Worm (Caenorhabditis elegans) whole organism, L3 larva: Measurements from ENCODE around the gene txbp-3.
A peak's percentile ranks its signal among the peaks of the same experiment; 100 is the strongest.

Source experiments
- R02D3.7 ChIP-seq: fragments of 150-350 bp; optimal IDR thresholded peaks from 2 replicates; lab custom pipeline; 2014; ENCODE audit warnings: missing biosample characterization, missing genetic modification characterization
- aly-2 ChIP-seq: fragments of 150-350 bp; optimal IDR thresholded peaks from 2 replicates; lab custom pipeline; 2014; ENCODE audit warnings: missing biosample characterization, missing genetic modification characterization
- ceh-16 ChIP-seq: sonication (generic microtip); optimal IDR thresholded peaks from 2 replicates; lab custom pipeline; 2017; ENCODE audit warnings: missing biosample characterization, missing genetic modification characterization
- ceh-28 ChIP-seq: fragments of 150-350 bp; optimal IDR thresholded peaks from 2 replicates; lab custom pipeline; 2014; ENCODE audit warnings: missing biosample characterization, missing genetic modification reagents, missing genetic modification characterization
- daf-12 ChIP-seq: fragments of 150-350 bp; optimal IDR thresholded peaks from 2 replicates; lab custom pipeline; 2014; ENCODE audit warnings: missing biosample characterization, missing genetic modification reagents, missing genetic modification characterization
- egl-5 ChIP-seq: fragments of 150-350 bp; optimal IDR thresholded peaks from 2 replicates; lab custom pipeline; 2017; ENCODE audit warnings: missing biosample characterization, missing genetic modification reagents, missing genetic modification characterization, inconsistent platforms
- elt-2 ChIP-seq: sonication (generic microtip); optimal IDR thresholded peaks from 2 replicates; lab custom pipeline; 2016; ENCODE audit warnings: missing genetic modification reagents, mild to moderate bottlenecking, missing genetic modification characterization, missing compliant biosample characterization
- fkh-2 ChIP-seq: fragments of 150-350 bp; optimal IDR thresholded peaks from 2 replicates; lab custom pipeline; 2014; ENCODE audit warnings: missing biosample characterization, missing genetic modification reagents, missing genetic modification characterization
- hmg-11 ChIP-seq: sonication (generic microtip); optimal IDR thresholded peaks from 2 replicates; lab custom pipeline; 2016; ENCODE audit warnings: missing genetic modification characterization, missing compliant biosample characterization
- lin-15B ChIP-seq: fragments of 150-350 bp; optimal IDR thresholded peaks from 2 replicates; lab custom pipeline; 2014; ENCODE audit warnings: missing biosample characterization, missing genetic modification characterization
- mdl-1 ChIP-seq: fragments of 150-350 bp; optimal IDR thresholded peaks from 2 replicates; lab custom pipeline; 2014; ENCODE audit warnings: missing biosample characterization, missing genetic modification characterization
- nfya-1 ChIP-seq: sonication (generic microtip); optimal IDR thresholded peaks from 2 replicates; lab custom pipeline; 2017; ENCODE audit warnings: missing genetic modification characterization, mild to moderate bottlenecking, missing compliant biosample characterization, antibody characterized with exemption, moderate library complexity; ENCODE audit not compliant: insufficient read depth
- nhr-12 ChIP-seq: fragments of 150-350 bp; optimal IDR thresholded peaks from 2 replicates; lab custom pipeline; 2014; ENCODE audit warnings: missing biosample characterization, missing genetic modification characterization
- nhr-23 ChIP-seq: fragments of 150-350 bp; optimal IDR thresholded peaks from 2 replicates; lab custom pipeline; 2014; ENCODE audit warnings: missing biosample characterization, missing genetic modification reagents, missing genetic modification characterization
- nhr-237 ChIP-seq: fragments of 150-350 bp; optimal IDR thresholded peaks from 2 replicates; lab custom pipeline; 2014; ENCODE audit warnings: missing biosample characterization, missing genetic modification characterization
- nhr-25 ChIP-seq: sonication (generic microtip); optimal IDR thresholded peaks from 2 replicates; lab custom pipeline; 2017; ENCODE audit warnings: missing biosample characterization, missing genetic modification characterization
- nhr-28 ChIP-seq: fragments of 150-350 bp; optimal IDR thresholded peaks from 2 replicates; lab custom pipeline; 2014; ENCODE audit warnings: missing biosample characterization, missing genetic modification characterization
- nhr-67 ChIP-seq: fragments of 150-350 bp; optimal IDR thresholded peaks from 2 replicates; lab custom pipeline; 2014; ENCODE audit warnings: missing biosample characterization, missing genetic modification characterization
- nhr-76 ChIP-seq: fragments of 150-350 bp; sonication (generic microtip); optimal IDR thresholded peaks from 5 replicates; lab custom pipeline; 2014; ENCODE audit warnings: missing biosample characterization, missing genetic modification characterization
- pha-4 ChIP-seq: fragments of 150-350 bp; optimal IDR thresholded peaks from 2 replicates; lab custom pipeline; 2014; ENCODE audit warnings: missing biosample characterization, missing genetic modification reagents, missing genetic modification characterization
- snpc-4 ChIP-seq: fragments of 150-350 bp; optimal IDR thresholded peaks from 2 replicates; lab custom pipeline; 2014; ENCODE audit warnings: missing biosample characterization, missing genetic modification characterization
- unc-39 ChIP-seq: sonication (generic microtip); optimal IDR thresholded peaks from 4 replicates; lab custom pipeline; 2017; ENCODE audit warnings: missing biosample characterization, missing genetic modification characterization
- zag-1 ChIP-seq: fragments of 150-350 bp; optimal IDR thresholded peaks from 2 replicates; lab custom pipeline; 2014; ENCODE audit warnings: missing biosample characterization, missing genetic modification characterization
- ztf-4 ChIP-seq: fragments of 150-350 bp; optimal IDR thresholded peaks from 2 replicates; lab custom pipeline; 2014; ENCODE audit warnings: missing biosample characterization, missing genetic modification characterization

Gene txbp-3

DNA sequence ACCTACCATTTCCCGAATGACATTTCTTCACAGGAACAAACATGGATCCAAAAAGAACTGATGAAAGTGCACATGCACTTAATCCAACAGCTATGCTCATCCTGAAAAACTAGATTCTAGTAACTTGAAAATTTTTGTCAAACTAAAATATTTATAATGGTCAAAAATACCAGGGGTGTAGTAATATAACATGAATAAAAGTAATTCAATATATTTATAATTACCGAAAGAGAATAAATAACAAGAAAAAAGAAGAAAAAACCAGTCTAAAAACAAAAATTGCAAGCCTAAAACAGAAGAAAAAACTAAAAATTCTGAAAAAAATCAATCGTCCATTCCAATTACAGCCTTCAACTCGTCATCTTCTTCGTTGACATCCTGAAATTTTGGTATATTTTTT lies 42.6 kb downstream of the txbp-3 start, which contains the start of gene R144.6:
TSS of gene R144.6 (minus strand) at position 101 of the 400 bp plus-strand sequence.
- TF ChIP-seq nhr-76 (tag; lab: Kevin White, UChicago) (no peak), zag-1 (tag; lab: Kevin White, UChicago) (no peak), ceh-16 (no peak), unc-39 (tag; lab: Kevin White, UChicago) (no peak), pha-4 (tag; lab: Kevin White, UChicago) (no peak)

DNA sequence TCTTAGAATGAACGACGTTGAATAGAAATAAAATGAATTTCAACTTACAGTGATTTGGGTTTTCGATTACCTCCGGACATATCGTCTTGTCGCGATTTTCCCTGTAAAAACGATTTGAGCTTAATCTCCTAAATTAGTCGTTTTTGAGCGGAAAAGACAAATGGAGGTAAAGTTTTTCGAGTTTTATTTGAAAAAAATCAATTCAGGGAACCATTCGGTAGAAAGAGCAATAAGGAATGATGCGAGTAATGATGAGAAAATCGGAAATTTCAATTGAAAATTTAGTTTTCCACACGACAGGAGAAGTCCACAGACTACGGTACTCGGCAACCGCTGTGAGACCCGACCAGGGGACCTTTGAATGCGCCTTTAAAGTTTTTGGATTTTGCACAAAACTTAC lies 45.0 kb downstream of the txbp-3 start, which contains the start of gene R144.10:
TSS of gene R144.10 (minus strand) at position 101 of the 400 bp plus-strand sequence.
- TF ChIP-seq mdl-1 (tag; lab: Kevin White, UChicago) (no peak), nhr-67 (tag; lab: Kevin White, UChicago) (no peak), snpc-4 (tag; lab: Kevin White, UChicago) (no peak), nhr-12 (tag; lab: Kevin White, UChicago) (no peak), lin-15B (tag; lab: Kevin White, UChicago) (no peak), hmg-11 (tag; lab: Kevin White, UChicago) (no peak), egl-5 (tag; lab: Kevin White, UChicago) (no peak), elt-2 (no peak), R02D3.7 (tag; lab: Kevin White, UChicago) (no peak), aly-2 (tag; lab: Kevin White, UChicago) (no peak), nhr-28 (tag; lab: Kevin White, UChicago) (no peak)

DNA sequence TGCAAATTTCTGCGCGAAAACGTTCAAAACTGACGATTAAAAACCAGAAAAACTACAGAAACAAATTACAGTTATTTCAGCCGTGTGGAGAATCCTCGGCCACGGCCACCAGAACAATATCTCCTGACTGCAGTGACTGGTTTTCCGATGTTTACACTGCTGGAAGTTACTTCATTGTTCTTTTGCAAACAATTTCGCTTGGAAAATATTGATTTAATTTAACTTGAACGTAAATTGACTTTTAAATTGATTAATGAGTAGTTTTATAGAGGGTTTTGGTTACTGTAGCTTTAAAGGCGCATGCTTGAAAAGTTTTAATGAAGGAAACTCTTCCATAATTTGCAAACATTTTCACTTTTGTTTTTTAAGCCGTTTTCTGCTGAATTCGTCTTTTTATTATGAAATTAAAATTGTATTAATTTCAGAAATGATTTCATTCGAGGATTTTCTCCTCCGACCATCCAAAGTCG lies 48.3 kb downstream of the txbp-3 start, which contains the start of gene smcr-8:
TSS of gene smcr-8 (plus strand) at position 420 of the 470 bp plus-strand sequence.
- no peak for TF ChIP-seq aly-2 (tag; lab: Kevin White, UChicago)
- TF ChIP-seq snpc-4 (tag; lab: Kevin White, UChicago) = peak; percentile 2
- TF ChIP-seq nfya-1 (tag; lab: Kevin White, UChicago) = peak; percentile 5

DNA sequence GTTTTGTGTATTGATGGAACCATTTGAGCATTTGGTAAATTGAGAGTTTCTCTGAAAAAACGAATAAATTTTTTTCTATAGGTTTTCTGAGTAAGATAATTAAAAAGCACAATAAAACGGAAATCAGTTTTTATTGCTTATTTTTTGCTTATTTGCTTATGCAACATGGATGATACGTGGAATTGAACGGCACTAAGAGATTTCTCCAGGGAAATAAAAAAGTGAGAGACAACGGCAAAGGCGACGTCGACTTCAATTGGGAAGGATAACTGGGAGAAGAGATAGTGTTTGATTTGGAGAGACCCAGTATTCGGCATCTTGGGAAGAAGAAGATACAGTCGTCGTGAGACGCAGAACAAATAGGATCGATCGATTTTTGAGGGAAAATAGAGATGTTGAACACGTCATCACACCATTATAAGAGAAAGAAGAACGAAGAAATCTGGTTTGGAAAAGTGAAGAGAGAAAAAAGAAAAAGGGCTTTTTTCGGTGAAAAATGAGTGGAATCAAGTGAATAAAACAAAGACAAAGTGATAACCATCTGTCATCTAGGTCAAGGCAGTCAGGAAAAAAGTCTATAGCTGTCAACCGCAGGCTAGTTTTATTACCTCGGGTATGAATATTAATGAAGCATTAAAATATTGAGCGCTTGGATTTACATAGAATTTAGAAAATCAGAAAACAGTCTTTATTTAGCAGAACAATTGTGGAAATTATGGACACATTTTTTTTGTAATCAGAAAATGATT lies 49.0 kb downstream of the txbp-3 start, which contains the start of gene tmem-131:
TSS of gene tmem-131 (minus strand) at position 51 of the 749 bp plus-strand sequence.
- TF ChIP-seq daf-12 (tag; lab: Kevin White, UChicago) = no peak
- no peak for TF ChIP-seq ztf-4 (tag; lab: Kevin White, UChicago)
- no peak for TF ChIP-seq nhr-76 (tag; lab: Kevin White, UChicago)
- TF ChIP-seq nfya-1 (tag; lab: Kevin White, UChicago) = peak; percentile 36
- TF ChIP-seq nhr-23 (tag; lab: Kevin White, UChicago) = peak; percentile 83
- TF ChIP-seq ceh-28 (tag; lab: Kevin White, UChicago) = peak; percentile 79
- TF ChIP-seq nhr-25 = peak; percentile 91
- TF ChIP-seq fkh-2 (tag; lab: Kevin White, UChicago) = no peak
- no peak for TF ChIP-seq nhr-237 (tag; lab: Kevin White, UChicago)
- TF ChIP-seq aly-2 (tag; lab: Kevin White, UChicago) = no peak
